Fruit fly (Drosophila melanogaster) whole organism, prepupa: ENCODE results near the gene CG42828.

ENCODE experiments used
- Blimp-1 ChIP-seq: fragments of 200-800 bp; sonication (Bioruptor generic); optimal IDR thresholded peaks from 3 replicates; lab custom pipeline; 2017; ENCODE audit warnings: missing biosample characterization, missing genetic modification characterization, mild to moderate bottlenecking, moderate library complexity, missing genetic modification reagents
- CG10631 ChIP-seq: fragments of 200-800 bp; sonication (Bioruptor generic); optimal IDR thresholded peaks from 2 replicates; lab custom pipeline; 2016; ENCODE audit warnings: missing biosample characterization, missing genetic modification characterization
- CG11294 ChIP-seq: fragments of 200-800 bp; sonication (Bioruptor generic); IDR thresholded peaks from 2 replicates; pipeline ENCODE4 v1.3.6; 2022; ENCODE audit warnings: missing biosample characterization, missing genetic modification characterization
- CG11762 ChIP-seq: fragments of 200-800 bp; sonication (Bioruptor generic); optimal IDR thresholded peaks from 3 replicates; lab custom pipeline; 2016; ENCODE audit warnings: missing biosample characterization, missing genetic modification characterization; ENCODE audit not compliant: insufficient read depth
- CG15336 ChIP-seq: fragments of 200-800 bp; sonication (Bioruptor generic); IDR thresholded peaks from 2 replicates; pipeline ENCODE4 v1.3.6; 2022; ENCODE audit warnings: missing biosample characterization, missing genetic modification characterization
- CG32006 ChIP-seq: fragments of 200-800 bp; sonication (Bioruptor generic); optimal IDR thresholded peaks from 3 replicates; lab custom pipeline; 2017; ENCODE audit warnings: missing biosample characterization, mild to moderate bottlenecking, missing genetic modification characterization
- CG3919 ChIP-seq: fragments of 200-800 bp; sonication (Bioruptor generic); optimal IDR thresholded peaks from 3 replicates; lab custom pipeline; 2016; ENCODE audit warnings: missing biosample characterization, missing genetic modification characterization
- CG4318 ChIP-seq: fragments of 200-800 bp; sonication (Bioruptor generic); optimal IDR thresholded peaks from 3 replicates; lab custom pipeline; 2017; ENCODE audit warnings: missing biosample characterization, mild to moderate bottlenecking, missing genetic modification characterization
- CG6163 ChIP-seq: fragments of 200-800 bp; sonication (Bioruptor generic); IDR thresholded peaks from 3 replicates; pipeline ENCODE4 v1.3.6; 2022; ENCODE audit warnings: missing biosample characterization, missing genetic modification characterization
- CG6276 ChIP-seq: fragments of 200-800 bp; sonication (Bioruptor generic); optimal IDR thresholded peaks from 2 replicates; lab custom pipeline; 2017; ENCODE audit warnings: missing biosample characterization, mild to moderate bottlenecking, missing genetic modification characterization
- CG6808 ChIP-seq: fragments of 200-800 bp; sonication (Bioruptor generic); optimal IDR thresholded peaks from 3 replicates; lab custom pipeline; 2017; ENCODE audit warnings: missing biosample characterization, missing genetic modification characterization, mild to moderate bottlenecking, moderate library complexity, missing genetic modification reagents
- CG6854 ChIP-seq: fragments of 200-800 bp; sonication (Bioruptor generic); optimal IDR thresholded peaks from 2 replicates; lab custom pipeline; 2017; ENCODE audit warnings: missing biosample characterization, mild to moderate bottlenecking, missing genetic modification characterization
- CG7368 ChIP-seq: fragments of 200-800 bp; sonication (Bioruptor generic); optimal IDR thresholded peaks from 3 replicates; lab custom pipeline; 2016; ENCODE audit warnings: missing biosample characterization, missing genetic modification characterization
- CG8119 ChIP-seq: fragments of 200-800 bp; sonication (Bioruptor generic); IDR thresholded peaks from 3 replicates; pipeline ENCODE4 v1.3.6; 2022; ENCODE audit warnings: missing biosample characterization, missing genetic modification characterization
- Eip78C ChIP-seq: fragments of 200-800 bp; sonication (Bioruptor generic); peaks from one replicate; lab custom pipeline; 2016; ENCODE audit warnings: missing biosample characterization, missing genetic modification characterization
- Gug ChIP-seq: fragments of 200-800 bp; sonication (Bioruptor generic); IDR thresholded peaks from 2 replicates; pipeline ENCODE4 v1.3.6; 2022; ENCODE audit warnings: missing biosample characterization, missing genetic modification characterization
- Hr38 ChIP-seq: sonication (Bioruptor generic); optimal IDR thresholded peaks from 2 replicates; lab custom pipeline; 2016; ENCODE audit warnings: missing biosample characterization, missing genetic modification characterization
- Hr4 ChIP-seq: fragments of 200-800 bp; sonication (Bioruptor generic); optimal IDR thresholded peaks from 3 replicates; lab custom pipeline; 2016; ENCODE audit warnings: missing biosample characterization, missing genetic modification characterization
- Lpt ChIP-seq: fragments of 200-800 bp; sonication (Bioruptor generic); optimal IDR thresholded peaks from 3 replicates; lab custom pipeline; 2016; ENCODE audit warnings: missing biosample characterization, missing genetic modification characterization
- Met ChIP-seq: fragments of 200-800 bp; sonication (Bioruptor generic); optimal IDR thresholded peaks from 3 replicates; lab custom pipeline; 2016; ENCODE audit warnings: missing biosample characterization, missing genetic modification characterization
- OdsH ChIP-seq: fragments of 200-800 bp; sonication (Bioruptor generic); optimal IDR thresholded peaks from 3 replicates; lab custom pipeline; 2016; ENCODE audit warnings: missing biosample characterization, missing genetic modification characterization
- Sox14 ChIP-seq: fragments of 200-800 bp; sonication (Bioruptor generic); optimal IDR thresholded peaks from 3 replicates; lab custom pipeline; 2016; ENCODE audit warnings: missing biosample characterization, missing genetic modification characterization
- achi ChIP-seq: fragments of 200-800 bp; sonication (Bioruptor generic); optimal IDR thresholded peaks from 3 replicates; lab custom pipeline; 2016; ENCODE audit warnings: missing biosample characterization, missing genetic modification characterization
- acj6 ChIP-seq: fragments of 200-800 bp; sonication (Bioruptor generic); optimal IDR thresholded peaks from 3 replicates; lab custom pipeline; 2016; ENCODE audit warnings: missing biosample characterization, missing genetic modification characterization
- dac ChIP-seq: fragments of 200-800 bp; sonication (Bioruptor generic); optimal IDR thresholded peaks from 2 replicates; lab custom pipeline; 2017; ENCODE audit warnings: missing biosample characterization, mild to moderate bottlenecking, missing genetic modification characterization
- eg ChIP-seq: fragments of 200-800 bp; sonication (Bioruptor generic); IDR thresholded peaks from 3 replicates; pipeline ENCODE4 v1.3.6; 2022; ENCODE audit warnings: missing biosample characterization, missing genetic modification characterization
- fd85E ChIP-seq: fragments of 200-800 bp; sonication (Bioruptor generic); optimal IDR thresholded peaks from 3 replicates; lab custom pipeline; 2016; ENCODE audit warnings: missing biosample characterization, missing genetic modification characterization
- net ChIP-seq: fragments of 200-800 bp; sonication (Bioruptor generic); optimal IDR thresholded peaks from 3 replicates; lab custom pipeline; 2016; ENCODE audit warnings: missing biosample characterization, missing genetic modification characterization
- pdm3 ChIP-seq: fragments of 200-800 bp; sonication (Bioruptor generic); optimal IDR thresholded peaks from 3 replicates; lab custom pipeline; 2016; ENCODE audit warnings: missing biosample characterization, missing genetic modification characterization
- salr ChIP-seq, 2 experiments: fragments of 200-800 bp; sonication (Bioruptor generic); optimal IDR thresholded peaks; 3 replicates each; lab custom pipeline; 2016 to 2018; ENCODE audit warnings: missing biosample characterization in 2 of 2, missing genetic modification characterization in 2 of 2, mild to moderate bottlenecking in 1 of 2
- ss ChIP-seq, 2 experiments: fragments of 200-800 bp; sonication (Bioruptor generic); optimal IDR thresholded peaks; 2 replicates in 1 of 2; 3 replicates in 1 of 2; lab custom pipeline; 2017 to 2018; ENCODE audit warnings: mild to moderate bottlenecking in 2 of 2, missing biosample characterization in 2 of 2, missing genetic modification characterization in 2 of 2, moderate library complexity in 1 of 2
- svp ChIP-seq: fragments of 200-800 bp; sonication (Bioruptor generic); peaks from one replicate; lab custom pipeline; 2016; ENCODE audit warnings: missing biosample characterization, missing genetic modification characterization

The CG42828 gene

DNA sequence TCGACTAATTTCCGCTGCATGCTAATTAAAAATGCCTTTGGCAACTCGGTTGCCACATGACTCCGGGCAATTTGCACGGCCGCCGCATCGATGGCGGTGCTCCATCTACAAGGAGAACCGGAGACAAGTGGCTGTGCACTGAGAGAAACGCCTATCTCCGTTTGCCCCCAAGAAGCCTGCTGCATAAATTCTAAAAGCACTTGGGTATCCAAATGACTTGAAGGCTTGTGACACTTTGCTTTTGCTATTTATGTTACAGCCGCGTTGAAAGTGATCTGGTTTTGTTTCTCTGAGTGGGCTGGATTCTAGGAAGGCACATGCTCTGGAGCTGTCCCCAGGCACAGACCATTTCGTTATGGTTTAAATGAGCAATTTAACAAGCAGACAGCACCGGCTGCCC is 18.7 kb downstream of the CG42828 start (continued):
- TF ChIP-seq CG6854, result no peak
- TF ChIP-seq CG8119, result 0 out of 3 replicates have a peak, but pooled peaks have one; percentile 41
- TF ChIP-seq CG7368 (GFP tag; lab: Kevin White, UChicago), result no peak
- TF ChIP-seq Hr38 (GFP tag; lab: Kevin White, UChicago), result no peak
- TF ChIP-seq achi (GFP tag; lab: Kevin White, UChicago), result peak; percentile 14
- no peak for TF ChIP-seq fd85E (GFP tag; lab: Kevin White, UChicago)
- TF ChIP-seq Lpt (GFP tag; lab: Kevin White, UChicago), result peak; percentile 39
- TF ChIP-seq Met (GFP tag; lab: Kevin White, UChicago), result no peak

DNA sequence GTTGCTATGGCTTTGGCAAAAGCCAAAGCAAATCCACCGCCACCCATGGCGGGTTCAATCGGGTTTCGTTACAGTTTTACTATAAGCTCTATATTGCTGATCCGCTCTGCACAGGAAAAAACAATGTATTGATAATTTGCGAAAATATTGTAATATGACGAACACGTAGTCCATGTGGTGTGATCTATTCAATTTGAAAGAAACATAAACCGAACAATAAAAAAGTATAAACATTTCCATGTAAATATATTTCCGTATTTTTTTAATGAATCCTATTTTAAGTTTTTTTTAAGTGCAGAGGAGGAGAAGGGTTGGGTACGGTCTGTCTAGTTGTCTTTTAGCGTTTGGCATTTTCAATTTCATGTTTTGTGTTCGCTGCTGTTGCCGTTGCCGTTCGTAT is 20.0 kb downstream of the CG42828 start:
- no peak for TF ChIP-seq net (GFP tag; lab: Kevin White, UChicago)
- no peak for TF ChIP-seq ss (GFP tag; optimal IDR thresholded peaks at IDR 0.05; lab: Kevin White, UChicago)
- peak; percentile 67 for TF ChIP-seq CG32006 (GFP tag; lab: Kevin White, UChicago)
- TF ChIP-seq CG15336 (GFP tag; lab: Robert Waterston, UW), result peak; percentile 68
- TF ChIP-seq Hr4, result peak; percentile 73
- peak; percentile 62; the same call in 2 of the 3 replicates for TF ChIP-seq CG8119
- TF ChIP-seq CG4318 (GFP tag; lab: Kevin White, UChicago), result peak; percentile 8
- peak; percentile 55 for TF ChIP-seq Eip78C (GFP tag; lab: Kevin White, UChicago)
- TF ChIP-seq CG6276 (GFP tag; lab: Kevin White, UChicago), result peak; percentile 49
- peak; percentile 48; the same call in 1 of the 3 replicates for TF ChIP-seq eg (GFP tag; lab: Robert Waterston, UW)
- no peak for TF ChIP-seq Met (GFP tag; lab: Kevin White, UChicago)
- TF ChIP-seq, all 60 proteins: peak for 8

DNA sequence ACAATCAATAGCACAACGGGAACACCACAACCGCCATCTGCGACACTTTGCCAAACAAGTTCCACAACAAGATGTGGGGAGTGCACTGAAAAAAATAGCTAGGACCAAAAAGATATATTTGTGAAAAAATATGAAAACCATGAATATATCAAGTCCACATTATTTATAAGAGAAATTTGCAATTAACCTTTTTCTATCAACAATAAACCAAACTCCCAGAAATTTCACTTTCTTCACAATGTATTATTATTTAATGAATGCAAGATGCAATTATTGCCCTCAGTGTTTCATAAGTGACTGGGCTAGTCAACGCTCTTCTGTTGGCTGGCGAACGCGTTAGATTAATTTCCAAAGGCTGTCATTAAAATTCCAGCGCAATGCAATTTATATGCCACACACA is 22.2 kb downstream of the CG42828 start:
- peak; percentile 3 for TF ChIP-seq acj6 (GFP tag; lab: Kevin White, UChicago)
- peak; percentile 85 for TF ChIP-seq CG8119
- no peak for TF ChIP-seq Blimp-1
- TF ChIP-seq salr (GFP tag; optimal IDR thresholded peaks at IDR 0.05; lab: Kevin White, UChicago), result peak in 1 of 2 experiments; percentile 49
- peak; percentile 43 for TF ChIP-seq CG3919 (GFP tag; lab: Kevin White, UChicago)
- peak; percentile 52 for TF ChIP-seq CG4318 (GFP tag; lab: Kevin White, UChicago)
- TF ChIP-seq CG6163, result peak; percentile 69; the same call in 2 of the 3 replicates
- peak; percentile 52; the same call in 1 of the 2 replicates for TF ChIP-seq Gug (GFP tag; lab: Robert Waterston, UW)
- peak; percentile 82 for TF ChIP-seq Hr4
- peak; percentile 49 for TF ChIP-seq OdsH
- no peak for TF ChIP-seq ss (GFP tag; optimal IDR thresholded peaks at IDR 0.05; lab: Kevin White, UChicago)
- peak; percentile 40 for TF ChIP-seq net (GFP tag; lab: Kevin White, UChicago)
- peak; percentile 82 for TF ChIP-seq Eip78C (GFP tag; lab: Kevin White, UChicago)
- peak; percentile 35 for TF ChIP-seq pdm3 (GFP tag; lab: Kevin White, UChicago)
- TF ChIP-seq achi (GFP tag; lab: Kevin White, UChicago), result peak; percentile 45
- peak; percentile 33 for TF ChIP-seq Sox14 (GFP tag; lab: Kevin White, UChicago)
- TF ChIP-seq CG10631 (GFP tag; lab: Kevin White, UChicago), result peak; percentile 25
- TF ChIP-seq CG6276 (GFP tag; lab: Kevin White, UChicago), result peak; percentile 72
- TF ChIP-seq CG11762 (GFP tag; lab: Kevin White, UChicago), result peak; percentile 11
- peak; percentile 60 for TF ChIP-seq Lpt (GFP tag; lab: Kevin White, UChicago)
- TF ChIP-seq CG6808 (GFP tag; lab: Kevin White, UChicago), result no peak
- TF ChIP-seq Met (GFP tag; lab: Kevin White, UChicago), result no peak
- TF ChIP-seq Hr38 (GFP tag; lab: Kevin White, UChicago), result no peak
- TF ChIP-seq eg (GFP tag; lab: Robert Waterston, UW), result peak; percentile 80
- peak; percentile 61 for TF ChIP-seq dac (GFP tag; lab: Kevin White, UChicago)
- peak; percentile 23 for TF ChIP-seq CG11294 (GFP tag; lab: Robert Waterston, UW)
- peak; percentile 60 for TF ChIP-seq svp (GFP tag; lab: Kevin White, UChicago)
- peak; percentile 87 for TF ChIP-seq CG15336 (GFP tag; lab: Robert Waterston, UW)
- TF ChIP-seq CG6854, result no peak
- TF ChIP-seq CG32006 (GFP tag; lab: Kevin White, UChicago), result peak; percentile 83
